Worm (Caenorhabditis elegans) whole organism, L4 larva: ENCODE measurements around the gene Y42G9A.2.

Experiments
- F37D6.2 ChIP-seq: sonication (generic microtip); optimal IDR thresholded peaks from 2 replicates; lab custom pipeline; 2016; ENCODE audit warnings: mild to moderate bottlenecking, missing genetic modification characterization, missing compliant biosample characterization
- Y5F2A.4 ChIP-seq: fragments of 200-800 bp; sonication (Bioruptor generic); optimal IDR thresholded peaks from 2 replicates; lab custom pipeline; 2018; ENCODE audit warnings: mild to moderate bottlenecking, missing genetic modification characterization, missing compliant biosample characterization
- ZK337.2 ChIP-seq: fragments of 200-800 bp; sonication (Bioruptor generic); IDR thresholded peaks from 2 replicates; pipeline ENCODE4 v1.3.6; 2022; ENCODE audit warnings: missing genetic modification reagents, missing genetic modification characterization, missing compliant biosample characterization
- aha-1 ChIP-seq: fragments of 150-350 bp; peaks from one replicate; lab custom pipeline; 2014; ENCODE audit warnings: missing biosample characterization, missing genetic modification characterization
- attf-4 ChIP-seq: sonication (generic microtip); optimal IDR thresholded peaks from 3 replicates; lab custom pipeline; 2017; ENCODE audit warnings: missing biosample characterization, missing genetic modification characterization
- ceh-20 ChIP-seq: fragments of 200-800 bp; sonication (Bioruptor generic); IDR thresholded peaks from 2 replicates; pipeline ENCODE4 v1.3.6; 2022; ENCODE audit warnings: missing genetic modification reagents, missing genetic modification characterization, missing compliant biosample characterization
- ceh-32 ChIP-seq: sonication (generic microtip); optimal IDR thresholded peaks from 2 replicates; lab custom pipeline; 2016; ENCODE audit warnings: mild to moderate bottlenecking, missing genetic modification characterization, missing compliant biosample characterization; ENCODE audit not compliant: poor library complexity
- ces-1 ChIP-seq: fragments of 150-350 bp; sonication (generic microtip); optimal IDR thresholded peaks from 4 replicates; lab custom pipeline; 2014; ENCODE audit warnings: missing biosample characterization, missing genetic modification reagents, missing genetic modification characterization
- ctbp-1 ChIP-seq: fragments of 200-800 bp; sonication (Bioruptor generic); IDR thresholded peaks from 2 replicates; pipeline ENCODE4 v1.3.6; 2022; ENCODE audit warnings: missing genetic modification reagents, missing genetic modification characterization, missing compliant biosample characterization
- daf-12 ChIP-seq: fragments of 150-350 bp; optimal IDR thresholded peaks from 2 replicates; lab custom pipeline; 2014; ENCODE audit warnings: missing biosample characterization, missing genetic modification reagents, missing genetic modification characterization
- dmd-6 ChIP-seq: fragments of 200-800 bp; sonication (Bioruptor generic); IDR thresholded peaks from 2 replicates; pipeline ENCODE4 v1.3.6; 2022; ENCODE audit warnings: missing genetic modification reagents, missing genetic modification characterization, missing compliant biosample characterization
- dmd-9 ChIP-seq: fragments of 200-800 bp; sonication (Bioruptor generic); IDR thresholded peaks from 2 replicates; pipeline ENCODE4 v1.3.6; 2022; ENCODE audit warnings: missing genetic modification reagents, missing genetic modification characterization, missing compliant biosample characterization
- egl-27 ChIP-seq: sonication (generic microtip); optimal IDR thresholded peaks from 3 replicates; lab custom pipeline; 2017; ENCODE audit warnings: missing biosample characterization, missing genetic modification reagents, missing genetic modification characterization
- egl-43 ChIP-seq: fragments of 200-800 bp; sonication (Bioruptor generic); IDR thresholded peaks from 2 replicates; pipeline ENCODE4 v1.3.6; 2022; ENCODE audit warnings: missing genetic modification reagents, missing genetic modification characterization, missing compliant biosample characterization
- fkh-10 ChIP-seq: fragments of 150-350 bp; optimal IDR thresholded peaks from 2 replicates; lab custom pipeline; 2014; ENCODE audit warnings: missing biosample characterization, missing genetic modification reagents, missing genetic modification characterization
- gei-8 ChIP-seq: fragments of 200-800 bp; sonication (Bioruptor generic); optimal IDR thresholded peaks from 2 replicates; lab custom pipeline; 2018; ENCODE audit warnings: mild to moderate bottlenecking, missing genetic modification characterization, missing compliant biosample characterization
- hif-1 ChIP-seq, 2 experiments: sonication (generic microtip); optimal IDR thresholded peaks; 2 replicates each; lab custom pipeline; 2016 to 2017; ENCODE audit warnings: missing compliant biosample characterization in 2 of 2, missing genetic modification characterization in 2 of 2, missing genetic modification reagents in 2 of 2, missing genotype in 2 of 2, mild to moderate bottlenecking in 1 of 2
- hlh-11 ChIP-seq: fragments of 200-800 bp; sonication (Bioruptor generic); optimal IDR thresholded peaks from 2 replicates; lab custom pipeline; 2018; ENCODE audit warnings: mild to moderate bottlenecking, missing genetic modification characterization, missing compliant biosample characterization
- hlh-30 ChIP-seq: sonication (generic microtip); optimal IDR thresholded peaks from 2 replicates; lab custom pipeline; 2017; ENCODE audit warnings: antibody characterized with exemption, mild to moderate bottlenecking, missing genetic modification characterization, missing compliant biosample characterization; ENCODE audit not compliant: insufficient read depth
- hmg-1.1 ChIP-seq: fragments of 200-800 bp; sonication (Bioruptor generic); IDR thresholded peaks from 2 replicates; pipeline ENCODE4 v1.3.6; 2022; ENCODE audit warnings: missing genetic modification reagents, missing genetic modification characterization, missing compliant biosample characterization
- lin-13 ChIP-seq: fragments of 150-350 bp; optimal IDR thresholded peaks from 2 replicates; lab custom pipeline; 2014; ENCODE audit warnings: missing biosample characterization, missing genetic modification reagents, missing genetic modification characterization
- lin-15B ChIP-seq: fragments of 150-350 bp; sonication (generic microtip); optimal IDR thresholded peaks from 3 replicates; lab custom pipeline; 2014; ENCODE audit warnings: missing biosample characterization, missing genetic modification characterization
- lin-38 ChIP-seq: fragments of 200-800 bp; sonication (Bioruptor generic); IDR thresholded peaks from 2 replicates; pipeline ENCODE4 v1.3.6; 2022; ENCODE audit warnings: missing genetic modification reagents, missing genetic modification characterization, missing compliant biosample characterization
- lin-39 ChIP-seq: fragments of 150-350 bp; optimal IDR thresholded peaks from 2 replicates; lab custom pipeline; 2014; ENCODE audit warnings: missing biosample characterization, missing genetic modification reagents, missing genetic modification characterization
- lsy-2 ChIP-seq, 2 experiments: fragments of 150-350 bp in 1 of 2; sonication (generic microtip) in 1 of 2; optimal IDR thresholded peaks; 2 replicates each; lab custom pipeline; 2014 to 2017; ENCODE audit warnings: missing biosample characterization in 2 of 2, missing genetic modification characterization in 2 of 2
- madf-9 ChIP-seq: fragments of 200-800 bp; sonication (Bioruptor generic); conservative IDR thresholded peaks from 2 replicates; pipeline ENCODE4 v1.3.6; 2022; ENCODE audit warnings: missing genetic modification reagents, missing genetic modification characterization, missing compliant biosample characterization
- mdl-1 ChIP-seq, 2 experiments: fragments of 150-350 bp in 1 of 2; sonication (generic microtip) in 1 of 2; optimal IDR thresholded peaks; 2 replicates each; lab custom pipeline; 2014 to 2017; ENCODE audit warnings: missing biosample characterization in 2 of 2, missing genetic modification characterization in 2 of 2
- mdt-29 ChIP-seq: fragments of 200-800 bp; sonication (Bioruptor generic); IDR thresholded peaks from 2 replicates; pipeline ENCODE4 v1.3.6; 2022; ENCODE audit warnings: missing genetic modification reagents, missing genetic modification characterization, missing compliant biosample characterization
- mep-1 ChIP-seq: fragments of 150-350 bp; sonication (generic microtip); optimal IDR thresholded peaks from 3 replicates; lab custom pipeline; 2014; ENCODE audit warnings: missing biosample characterization, missing genetic modification characterization
- mes-2 ChIP-seq: sonication (generic microtip); optimal IDR thresholded peaks from 2 replicates; lab custom pipeline; 2016; ENCODE audit warnings: missing genotype, mild to moderate bottlenecking, missing genetic modification characterization, missing compliant biosample characterization; ENCODE audit not compliant: poor library complexity, severe bottlenecking
- mxl-2 ChIP-seq: fragments of 200-800 bp; sonication (Bioruptor generic); conservative IDR thresholded peaks from 2 replicates; pipeline ENCODE4 v1.3.6; 2022; ENCODE audit warnings: missing genetic modification reagents, missing genetic modification characterization, missing compliant biosample characterization
- mxl-3 ChIP-seq: fragments of 200-800 bp; sonication (Bioruptor generic); optimal IDR thresholded peaks from 2 replicates; lab custom pipeline; 2018; ENCODE audit warnings: mild to moderate bottlenecking, missing genetic modification characterization, missing compliant biosample characterization
- nhr-10 ChIP-seq: fragments of 150-350 bp; optimal IDR thresholded peaks from 2 replicates; lab custom pipeline; 2014; ENCODE audit warnings: missing biosample characterization, missing genetic modification characterization
- nhr-111 ChIP-seq: fragments of 200-800 bp; sonication (Bioruptor generic); optimal IDR thresholded peaks from 2 replicates; lab custom pipeline; 2018; ENCODE audit warnings: mild to moderate bottlenecking, missing genetic modification characterization, missing compliant biosample characterization
- nhr-237 ChIP-seq: sonication (generic microtip); optimal IDR thresholded peaks from 2 replicates; lab custom pipeline; 2017; ENCODE audit warnings: missing biosample characterization, missing genetic modification characterization
- nhr-48 ChIP-seq: sonication (generic microtip); optimal IDR thresholded peaks from 2 replicates; lab custom pipeline; 2016; ENCODE audit warnings: mild to moderate bottlenecking, missing genetic modification characterization, missing compliant biosample characterization
- nhr-6 ChIP-seq: fragments of 150-350 bp; optimal IDR thresholded peaks from 2 replicates; lab custom pipeline; 2014; ENCODE audit warnings: missing biosample characterization, missing genetic modification characterization
- pha-4 ChIP-seq, 2 experiments: fragments of 150-350 bp in 1 of 2; fragments of 200-800 bp in 1 of 2; sonication (Bioruptor generic) in 1 of 2; IDR thresholded peaks in 1 of 2; optimal IDR thresholded peaks in 1 of 2; 2 replicates each; pipeline versions ENCODE4 v1.3.6 to Lab custom; 2014 to 2022; ENCODE audit warnings: missing genetic modification characterization in 2 of 2, missing genetic modification reagents in 2 of 2, missing biosample characterization in 1 of 2, missing compliant biosample characterization in 1 of 2
- rbr-2 ChIP-seq: sonication (generic microtip); optimal IDR thresholded peaks from 2 replicates; lab custom pipeline; 2016; ENCODE audit warnings: missing genotype, missing genetic modification characterization, missing compliant biosample characterization
- saeg-2 ChIP-seq: fragments of 200-800 bp; sonication (Bioruptor generic); IDR thresholded peaks from 2 replicates; pipeline ENCODE4 v1.3.6; 2022; ENCODE audit warnings: missing genetic modification reagents, missing genetic modification characterization, missing compliant biosample characterization
- sdz-12 ChIP-seq: fragments of 200-800 bp; sonication (Bioruptor generic); optimal IDR thresholded peaks from 2 replicates; lab custom pipeline; 2018; ENCODE audit warnings: mild to moderate bottlenecking, missing genetic modification characterization, missing compliant biosample characterization
- set-16 ChIP-seq: fragments of 200-800 bp; sonication (Bioruptor generic); IDR thresholded peaks from 2 replicates; pipeline ENCODE4 v1.3.6; 2022; ENCODE audit warnings: missing genetic modification reagents, missing genetic modification characterization, missing compliant biosample characterization
- spr-1 ChIP-seq: sonication (generic microtip); optimal IDR thresholded peaks from 2 replicates; lab custom pipeline; 2016; ENCODE audit warnings: mild to moderate bottlenecking, missing genetic modification characterization, missing compliant biosample characterization
- tra-1 ChIP-seq: fragments of 200-800 bp; sonication (Bioruptor generic); IDR thresholded peaks from 2 replicates; pipeline ENCODE4 v1.3.6; 2022; ENCODE audit warnings: missing genetic modification reagents, missing genetic modification characterization, missing compliant biosample characterization
- unc-130 ChIP-seq: sonication (generic microtip); optimal IDR thresholded peaks from 2 replicates; lab custom pipeline; 2016; ENCODE audit warnings: missing genetic modification reagents, missing genetic modification characterization, missing compliant biosample characterization
- unc-62 ChIP-seq, 3 experiments: fragments of 150-350 bp in 1 of 3; sonication (generic microtip); optimal IDR thresholded peaks in 2 of 3; peaks in 1 of 3; 1 replicate in 1 of 3; 2 replicates in 2 of 3; lab custom pipeline; 2014 to 2017; ENCODE audit warnings: missing biosample characterization in 3 of 3, missing genetic modification characterization in 3 of 3, missing genetic modification reagents in 3 of 3, missing genotype in 1 of 3
- vab-7 ChIP-seq: fragments of 200-800 bp; sonication (Bioruptor generic); IDR thresholded peaks from 2 replicates; pipeline ENCODE4 v1.3.6; 2022; ENCODE audit warnings: missing genetic modification reagents, missing genetic modification characterization, missing compliant biosample characterization
- zag-1 ChIP-seq: fragments of 150-350 bp; optimal IDR thresholded peaks from 2 replicates; lab custom pipeline; 2014; ENCODE audit warnings: missing biosample characterization, missing genetic modification characterization
- zip-11 ChIP-seq: fragments of 200-800 bp; sonication (Bioruptor generic); IDR thresholded peaks from 2 replicates; pipeline ENCODE4 v1.3.6; 2022; ENCODE audit warnings: missing genetic modification characterization, missing compliant biosample characterization

Y42G9A.2 gene

DNA sequence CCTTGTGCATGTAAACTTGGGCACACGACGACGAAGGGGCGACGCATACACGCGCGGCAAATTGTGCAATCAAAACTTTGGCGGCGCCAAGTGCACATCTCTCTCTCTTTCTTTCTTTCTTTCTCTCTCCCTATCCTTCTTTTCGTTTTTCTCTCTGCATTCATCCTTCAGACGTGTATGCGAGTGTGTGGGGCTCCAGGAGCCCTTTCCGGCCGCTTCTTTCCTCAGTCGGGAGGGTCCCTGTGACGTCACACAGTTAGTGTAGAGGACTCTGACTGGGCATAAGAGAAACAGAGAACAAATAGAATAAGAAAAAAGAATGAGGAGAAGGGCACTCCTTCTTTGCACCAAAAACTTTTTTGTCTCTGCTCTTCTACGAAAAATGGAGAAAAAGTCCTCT, 10.6 kb upstream of the Y42G9A.2 start:
- TF ChIP-seq dmd-6 (GFP tag; lab: Robert Waterston, UW) (peak; percentile 49), zag-1 (tag; lab: Kevin White, UChicago) (peak; percentile 40), unc-62 (GFP tag; optimal IDR thresholded peaks at IDR 0.05 in 1 of 2; lab: Kevin White, UChicago) (peak in 1 of 2 experiments; percentile 90), unc-62 (tag; optimal IDR thresholded peaks at IDR 0.05; lab: Kevin White, UChicago) (no peak), mxl-2 (no peak), mdl-1 (tag; optimal IDR thresholded peaks at IDR 0.05; lab: Kevin White, UChicago) (peak; percentile 29 to 58), aha-1 (tag; lab: Kevin White, UChicago) (peak; percentile 85), dmd-9 (GFP tag; lab: Robert Waterston, UW) (0 out of 2 replicates have a peak, but pooled peaks have one; percentile 4), lin-39 (tag; lab: Kevin White, UChicago) (no peak), hlh-30 (peak; percentile 62), unc-130 (GFP tag; lab: Kevin White, UChicago) (no peak), lsy-2 (tag; optimal IDR thresholded peaks at IDR 0.05; lab: Kevin White, UChicago) (peak; percentile 60 to 77), hmg-1.1 (GFP tag; lab: Robert Waterston, UW) (peak; percentile 64), Y5F2A.4 (GFP tag; lab: Kevin White, UChicago) (no peak), ces-1 (GFP tag; lab: Kevin White, UChicago) (peak; percentile 10), ZK337.2 (no peak), rbr-2 (tag; lab: Kevin White, UChicago) (peak; percentile 80), lin-38 (GFP tag; lab: Robert Waterston, UW) (no peak), fkh-10 (GFP tag; lab: Kevin White, UChicago) (peak; percentile 86), mxl-3 (GFP tag; lab: Kevin White, UChicago) (peak; percentile 4), attf-4 (tag; lab: Kevin White, UChicago) (no peak), mes-2 (tag; lab: Kevin White, UChicago) (peak; percentile 58), nhr-48 (peak; percentile 10), tra-1 (GFP tag; lab: Robert Waterston, UW) (peak; percentile 72; the same call in 1 of the 2 replicates), mdt-29 (GFP tag; lab: Robert Waterston, UW) (no peak), vab-7 (GFP tag; lab: Robert Waterston, UW) (no peak), ceh-20 (GFP tag; lab: Robert Waterston, UW) (0 out of 2 replicates have a peak, but pooled peaks have one; percentile 51), hlh-11 (tag; lab: Kevin White, UChicago) (peak; percentile 61), set-16 (peak; percentile 75), hif-1 (tag; optimal IDR thresholded peaks at IDR 0.05; lab: Kevin White, UChicago) (peak in 1 of 2 experiments; percentile 61), mep-1 (tag; lab: Kevin White, UChicago) (peak; percentile 79), lin-13 (GFP tag; lab: Kevin White, UChicago) (peak; percentile 5), ctbp-1 (GFP tag; lab: Robert Waterston, UW) (peak; percentile 91), egl-43 (GFP tag; lab: Robert Waterston, UW) (peak; percentile 82), F37D6.2 (tag; lab: Kevin White, UChicago) (peak; percentile 73), saeg-2 (0 out of 2 replicates have a peak, but pooled peaks have one; percentile 6)

DNA sequence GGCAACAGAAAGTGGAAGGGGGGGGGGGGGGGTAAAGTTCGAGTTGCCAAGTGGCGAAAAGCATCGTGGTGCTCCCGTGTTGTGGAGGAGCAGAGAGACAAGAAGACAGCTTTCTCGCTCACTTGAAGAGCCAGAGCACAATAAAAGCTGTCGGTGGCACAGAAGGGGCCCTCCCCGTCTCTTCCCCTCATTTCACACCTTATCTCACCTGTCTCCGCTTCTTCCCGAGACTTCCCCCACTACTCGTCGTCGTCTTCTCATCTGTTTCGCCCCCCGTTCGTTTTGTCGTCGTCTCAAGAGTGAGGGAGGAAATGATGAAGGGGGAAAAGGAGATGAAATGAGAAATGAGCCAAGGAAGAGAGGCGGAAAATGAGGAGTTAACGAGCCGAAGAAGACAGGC, 9.5 kb upstream of the Y42G9A.2 start:
- no peak for TF ChIP-seq nhr-237 (tag; lab: Kevin White, UChicago)
- TF ChIP-seq spr-1 (tag; lab: Kevin White, UChicago): no peak
- TF ChIP-seq pha-4 (GFP tag; IDR thresholded peaks at IDR 0.05; lab: Robert Waterston, UW): no peak
- no peak for TF ChIP-seq pha-4 (tag; optimal IDR thresholded peaks at IDR 0.05; lab: Kevin White, UChicago)
- TF ChIP-seq madf-9 (GFP tag; lab: Robert Waterston, UW): no peak
- TF ChIP-seq aha-1 (tag; lab: Kevin White, UChicago): no peak
- TF ChIP-seq set-16: peak; percentile 86
- no peak for TF ChIP-seq gei-8 (GFP tag; lab: Kevin White, UChicago)
- no peak for TF ChIP-seq ces-1 (GFP tag; lab: Kevin White, UChicago)
- no peak for TF ChIP-seq egl-27 (tag; lab: Kevin White, UChicago)
- TF ChIP-seq zip-11 (GFP tag; lab: Robert Waterston, UW): no peak
- no peak for TF ChIP-seq daf-12 (tag; lab: Kevin White, UChicago)
- TF ChIP-seq nhr-6 (tag; lab: Kevin White, UChicago): no peak
- no peak for TF ChIP-seq nhr-111
- TF ChIP-seq rbr-2 (tag; lab: Kevin White, UChicago): peak; percentile 4
- no peak for TF ChIP-seq sdz-12
- TF ChIP-seq lin-15B (tag; lab: Kevin White, UChicago): no peak
- peak; percentile 69 for TF ChIP-seq ctbp-1 (GFP tag; lab: Robert Waterston, UW)
- TF ChIP-seq ceh-32 (tag; lab: Kevin White, UChicago): no peak
- no peak for TF ChIP-seq nhr-10 (tag; lab: Kevin White, UChicago)
